Worm (Caenorhabditis elegans): Measurements from ENCODE around the gene irld-60.

DNA sequence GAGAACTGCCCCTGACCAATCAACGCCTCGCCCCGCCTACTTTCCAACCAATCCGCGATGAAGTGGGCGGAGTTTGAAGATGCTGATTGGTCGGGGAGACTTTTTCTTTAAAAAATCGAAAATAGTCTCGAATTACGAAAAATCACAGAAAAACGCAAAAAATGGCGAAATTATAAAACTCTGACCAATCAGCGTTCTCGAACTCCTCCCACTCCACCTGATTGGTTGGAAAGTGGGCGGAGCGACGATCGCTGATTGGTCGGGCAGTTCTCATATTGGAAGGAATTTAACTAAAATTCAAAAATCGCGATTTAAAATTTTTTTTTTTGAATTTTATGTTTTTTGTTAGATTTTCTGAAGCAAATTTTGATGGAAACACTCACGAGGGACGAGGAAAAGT, 47.5 kb downstream of the irld-60 start:
- TF ChIP-seq lsy-2 (tag; optimal IDR thresholded peaks at IDR 0.05) (no peak), irx-1 (tag; optimal IDR thresholded peaks at IDR 0.05) (no peak), unc-62 (GFP tag; optimal IDR thresholded peaks at IDR 0.05) (no peak), aha-1 (tag; optimal IDR thresholded peaks at IDR 0.05) (no peak), efl-1 (optimal IDR thresholded peaks at IDR 0.05) (no peak), efl-1 (GFP tag; optimal IDR thresholded peaks at IDR 0.05 in 1 of 2) (no peak), unc-130 (tag; optimal IDR thresholded peaks at IDR 0.05) (no peak), egl-27 (tag; optimal IDR thresholded peaks at IDR 0.05) (no peak)

All from whole organism, L1 larva.